Worm (Caenorhabditis elegans) whole organism, mixed stage, embryonic: ENCODE data around the gene wbp-2.

Source experiments
- ces-1 ChIP-seq: fragments of 150-350 bp; optimal IDR thresholded peaks from 2 replicates; lab custom pipeline; 2014; ENCODE audit warnings: missing biosample characterization, missing genetic modification reagents, missing genetic modification characterization
- lin-13 ChIP-seq: fragments of 150-350 bp; optimal IDR thresholded peaks from 2 replicates; lab custom pipeline; 2014; ENCODE audit warnings: missing biosample characterization, missing genetic modification characterization
- lsy-2 ChIP-seq: fragments of 150-350 bp; optimal IDR thresholded peaks from 2 replicates; lab custom pipeline; 2014; ENCODE audit warnings: missing biosample characterization, missing genetic modification characterization
- mep-1 ChIP-seq: fragments of 150-350 bp; optimal IDR thresholded peaks from 2 replicates; lab custom pipeline; 2017; ENCODE audit warnings: missing biosample characterization, missing genetic modification reagents, missing genetic modification characterization, inconsistent platforms
- nhr-2 ChIP-seq: fragments of 150-350 bp; optimal IDR thresholded peaks from 2 replicates; lab custom pipeline; 2014; ENCODE audit warnings: missing biosample characterization, missing genetic modification characterization
- nhr-28 ChIP-seq: fragments of 150-350 bp; optimal IDR thresholded peaks from 2 replicates; lab custom pipeline; 2014; ENCODE audit warnings: missing biosample characterization, missing genetic modification characterization
- unc-39 ChIP-seq: fragments of 150-350 bp; optimal IDR thresholded peaks from 2 replicates; lab custom pipeline; 2014; ENCODE audit warnings: missing biosample characterization, missing genetic modification characterization
- ztf-11 ChIP-seq: fragments of 150-350 bp; optimal IDR thresholded peaks from 2 replicates; lab custom pipeline; 2014; ENCODE audit warnings: missing biosample characterization, missing genetic modification characterization

- TF ChIP-seq lin-13 (tag; lab: Kevin White, UChicago), result no peak
- TF ChIP-seq unc-39 (tag; lab: Kevin White, UChicago), result no peak
- no peak for TF ChIP-seq lsy-2 (tag; lab: Kevin White, UChicago)
- TF ChIP-seq ztf-11 (tag; lab: Kevin White, UChicago), result no peak
- no peak for TF ChIP-seq ces-1 (GFP tag; lab: Kevin White, UChicago)
- TF ChIP-seq nhr-2, result no peak
- no peak for TF ChIP-seq mep-1 (tag; lab: Kevin White, UChicago)
- TF ChIP-seq nhr-28 (tag; lab: Kevin White, UChicago), result no peak
Measured at ce11 chrII:9291632-9292031, 37.9 kb upstream of the wbp-2 start, which contains the start of gene acs-7.
